Fruit fly (Drosophila melanogaster) whole organism, wandering third instar larva: ENCODE results near the gene CG42633.

ENCODE experiments used
- Abd-B ChIP-seq: fragments of >200 bp; optimal IDR thresholded peaks from 2 replicates; lab custom pipeline; 2017; ENCODE audit warnings: missing biosample characterization, missing genetic modification characterization
- HLH106 ChIP-seq: fragments of 200-800 bp; optimal IDR thresholded peaks from 3 replicates; lab custom pipeline; 2019; ENCODE audit warnings: missing biosample characterization, mild to moderate bottlenecking, missing genetic modification characterization, moderate library complexity
- Hnf4 ChIP-seq: fragments of 200-800 bp; sonication (Bioruptor generic); optimal IDR thresholded peaks from 2 replicates; lab custom pipeline; 2016; ENCODE audit warnings: missing biosample characterization, mild to moderate bottlenecking, missing genetic modification characterization
- Hr83 ChIP-seq: fragments of 200-300 bp; sonication (Bioruptor generic); optimal IDR thresholded peaks from 2 replicates; lab custom pipeline; 2016; ENCODE audit warnings: missing biosample characterization, mild to moderate bottlenecking, missing genetic modification characterization, moderate library complexity; ENCODE audit not compliant: poor library complexity, severe bottlenecking
- Mio ChIP-seq: sonication (Bioruptor generic); optimal IDR thresholded peaks from 2 replicates; lab custom pipeline; 2016; ENCODE audit warnings: missing biosample characterization, missing genetic modification characterization
- Vsx2 ChIP-seq: fragments of 200-300, 225-300 bp; sonication (Bioruptor generic); optimal IDR thresholded peaks from 2 replicates; lab custom pipeline; 2018; ENCODE audit warnings: missing biosample characterization, missing genetic modification characterization; ENCODE audit not compliant: partially characterized antibody
- dl ChIP-seq, 2 experiments: fragments of 175-275, 200-275 bp in 1 of 2; fragments of 200-275 bp in 1 of 2; sonication (Bioruptor generic); optimal IDR thresholded peaks; lab custom pipeline; 2018; ENCODE audit warnings: mild to moderate bottlenecking in 2 of 2, missing biosample characterization in 2 of 2, missing genetic modification characterization in 2 of 2, moderate library complexity in 2 of 2; ENCODE audit not compliant: partially characterized antibody in 2 of 2, insufficient read depth in 1 of 2
- pan ChIP-seq: fragments of >200 bp; optimal IDR thresholded peaks from 2 replicates; lab custom pipeline; 2017
- psq ChIP-seq: fragments of 200-800 bp; sonication (Bioruptor generic); optimal IDR thresholded peaks from 3 replicates; lab custom pipeline; 2017; ENCODE audit warnings: missing biosample characterization, mild to moderate bottlenecking, missing genetic modification characterization, moderate library complexity
- usp ChIP-seq: fragments of >200 bp; optimal IDR thresholded peaks from 2 replicates; lab custom pipeline; 2017; ENCODE audit warnings: missing biosample characterization, missing genetic modification characterization

dm6 chr3R:10751061-10751460 is 31.0 kb downstream of the CG42633 start, which contains the start of gene TkR86C:
- TF ChIP-seq psq (GFP tag; lab: Kevin White, UChicago), result no peak
- TF ChIP-seq Hnf4 (GFP tag; lab: Kevin White, UChicago), result no peak
- TF ChIP-seq usp, result no peak
- no peak for TF ChIP-seq Mio (GFP tag; lab: Kevin White, UChicago)
- TF ChIP-seq dl (GFP tag; optimal IDR thresholded peaks at IDR 0.05; lab: Kevin White, UChicago; ENCODE audit: insufficient read depth in 1 of 2, partially characterized antibody in 2 of 2), result no peak
- TF ChIP-seq Abd-B (GFP tag; lab: Kevin White, UChicago), result no peak
- no peak for TF ChIP-seq HLH106 (tag; lab: Kevin White, UChicago)
- no peak for TF ChIP-seq Hr83 (GFP tag; lab: Kevin White, UChicago)
- TF ChIP-seq Vsx2 (GFP tag; lab: Kevin White, UChicago), result no peak
- TF ChIP-seq pan (lab: Kevin White, UChicago), result no peak
